Fruit fly (Drosophila melanogaster) whole organism, wandering third instar larva: Measurements from ENCODE around the gene mino.
"Not testable (repeated sequence)": the region's sequence is repeated elsewhere in the genome, so short reads cannot be mapped to it uniquely, and the experiment has no call there.

Source experiments
- CG32264 ChIP-seq: fragments of 200-800 bp; sonication (Bioruptor generic); optimal IDR thresholded peaks from 2 replicates; lab custom pipeline; 2016; ENCODE audit warnings: missing biosample characterization, missing genetic modification characterization
- CG9705 ChIP-seq: fragments of 200-800 bp; sonication (Bioruptor generic); optimal IDR thresholded peaks from 2 replicates; lab custom pipeline; 2018; ENCODE audit warnings: missing biosample characterization, mild to moderate bottlenecking, missing genetic modification characterization
- Dif ChIP-seq: fragments of 200-275, 200-300 bp; sonication (Bioruptor generic); optimal IDR thresholded peaks from 2 replicates; lab custom pipeline; 2018; ENCODE audit warnings: missing biosample characterization, missing genetic modification characterization; ENCODE audit not compliant: partially characterized antibody
- HLH106 ChIP-seq: fragments of 200-800 bp; optimal IDR thresholded peaks from 3 replicates; lab custom pipeline; 2019; ENCODE audit warnings: missing biosample characterization, mild to moderate bottlenecking, missing genetic modification characterization, moderate library complexity
- Hr83 ChIP-seq: fragments of 200-300 bp; sonication (Bioruptor generic); optimal IDR thresholded peaks from 2 replicates; lab custom pipeline; 2016; ENCODE audit warnings: missing biosample characterization, mild to moderate bottlenecking, missing genetic modification characterization, moderate library complexity; ENCODE audit not compliant: poor library complexity, severe bottlenecking
- Jra ChIP-seq: sonication (Bioruptor generic); optimal IDR thresholded peaks from 2 replicates; lab custom pipeline; 2016; ENCODE audit warnings: missing biosample characterization, missing genetic modification characterization
- Myc ChIP-seq: fragments of >200 bp; optimal IDR thresholded peaks from 2 replicates; lab custom pipeline; 2017
- Rel ChIP-seq, 2 experiments: fragments of 200-800 bp; sonication (Bioruptor generic) in 1 of 2; optimal IDR thresholded peaks; 2 replicates in 1 of 2; 3 replicates in 1 of 2; lab custom pipeline; 2016 to 2019; ENCODE audit warnings: mild to moderate bottlenecking in 2 of 2, missing biosample characterization in 2 of 2, missing genetic modification characterization in 2 of 2, moderate library complexity in 1 of 2
- Sp1 ChIP-seq: fragments of 200-800 bp; sonication (Bioruptor generic); optimal IDR thresholded peaks from 3 replicates; lab custom pipeline; 2019; ENCODE audit warnings: missing biosample characterization, mild to moderate bottlenecking, missing genetic modification characterization, moderate library complexity
- brk ChIP-seq: fragments of 200-800 bp; sonication (Bioruptor generic); optimal IDR thresholded peaks from 2 replicates; lab custom pipeline; 2016; ENCODE audit warnings: missing biosample characterization, mild to moderate bottlenecking, missing genetic modification characterization
- dl ChIP-seq, 2 experiments: fragments of 175-275, 200-275 bp in 1 of 2; fragments of 200-275 bp in 1 of 2; sonication (Bioruptor generic); optimal IDR thresholded peaks; lab custom pipeline; 2018; ENCODE audit warnings: mild to moderate bottlenecking in 2 of 2, missing biosample characterization in 2 of 2, missing genetic modification characterization in 2 of 2, moderate library complexity in 2 of 2; ENCODE audit not compliant: partially characterized antibody in 2 of 2, insufficient read depth in 1 of 2
- dsf ChIP-seq: sonication (Bioruptor generic); optimal IDR thresholded peaks from 2 replicates; lab custom pipeline; 2016; ENCODE audit warnings: missing biosample characterization, missing genetic modification characterization, borderline replicate concordance
- ey ChIP-seq: fragments of 200-800 bp; sonication (Bioruptor generic); optimal IDR thresholded peaks from 2 replicates; lab custom pipeline; 2016; ENCODE audit warnings: missing biosample characterization, missing genetic modification characterization
- foxo ChIP-seq, 2 experiments: fragments of 200-800 bp; sonication (Bioruptor generic); optimal IDR thresholded peaks; 2 replicates in 1 of 2; 3 replicates in 1 of 2; lab custom pipeline; 2016 to 2017; ENCODE audit warnings: missing biosample characterization in 2 of 2, missing genetic modification characterization in 2 of 2
- fru ChIP-seq: fragments of 200-800 bp; sonication (Bioruptor generic); optimal IDR thresholded peaks from 3 replicates; lab custom pipeline; 2016; ENCODE audit warnings: missing biosample characterization, mild to moderate bottlenecking, missing genetic modification characterization
- pan ChIP-seq: fragments of >200 bp; optimal IDR thresholded peaks from 2 replicates; lab custom pipeline; 2017
- psq ChIP-seq: fragments of 200-800 bp; sonication (Bioruptor generic); optimal IDR thresholded peaks from 3 replicates; lab custom pipeline; 2017; ENCODE audit warnings: missing biosample characterization, mild to moderate bottlenecking, missing genetic modification characterization, moderate library complexity
- rgr ChIP-seq: fragments of 200-800 bp; sonication (Bioruptor generic); optimal IDR thresholded peaks from 3 replicates; lab custom pipeline; 2016; ENCODE audit warnings: missing biosample characterization, mild to moderate bottlenecking, missing genetic modification characterization
- sv ChIP-seq: fragments of 200-800 bp; sonication (Bioruptor generic); optimal IDR thresholded peaks from 3 replicates; lab custom pipeline; 2016; ENCODE audit warnings: missing biosample characterization, missing genetic modification characterization
- tai ChIP-seq: sonication (Bioruptor generic); optimal IDR thresholded peaks from 2 replicates; lab custom pipeline; 2016; ENCODE audit warnings: missing biosample characterization, missing genetic modification characterization
- usp ChIP-seq: fragments of >200 bp; optimal IDR thresholded peaks from 2 replicates; lab custom pipeline; 2017; ENCODE audit warnings: missing biosample characterization, missing genetic modification characterization

mino gene

dm6 chr3R:27953890-27954289, 28.9 kb downstream of the mino start, which contains the start of gene CG4951:
CG4951 (minus strand) TSS chr3R:27954112.
- TF ChIP-seq fru (GFP tag; lab: Kevin White, UChicago) (no peak), brk (GFP tag; lab: Kevin White, UChicago) (no peak), dl (GFP tag; optimal IDR thresholded peaks at IDR 0.05; lab: Kevin White, UChicago; ENCODE audit: insufficient read depth in 1 of 2, partially characterized antibody in 2 of 2) (no peak), CG32264 (GFP tag; lab: Kevin White, UChicago) (no peak), Rel (GFP tag; optimal IDR thresholded peaks at IDR 0.05; lab: Kevin White, UChicago) (no peak), Rel (tag; optimal IDR thresholded peaks at IDR 0.05; lab: Kevin White, UChicago) (no peak), usp (GFP tag; lab: Kevin White, UChicago) (no peak), pan (lab: Kevin White, UChicago) (no peak), Dif (no peak), Hr83 (GFP tag; lab: Kevin White, UChicago) (no peak), sv (GFP tag; lab: Kevin White, UChicago) (no peak), Sp1 (no peak), Jra (GFP tag; lab: Kevin White, UChicago) (no peak), psq (GFP tag; lab: Kevin White, UChicago) (no peak), HLH106 (tag; lab: Kevin White, UChicago) (no peak), Myc (no peak), CG9705 (GFP tag; lab: Kevin White, UChicago) (no peak), foxo (GFP tag; optimal IDR thresholded peaks at IDR 0.05; lab: Kevin White, UChicago) (no peak)

DNA sequence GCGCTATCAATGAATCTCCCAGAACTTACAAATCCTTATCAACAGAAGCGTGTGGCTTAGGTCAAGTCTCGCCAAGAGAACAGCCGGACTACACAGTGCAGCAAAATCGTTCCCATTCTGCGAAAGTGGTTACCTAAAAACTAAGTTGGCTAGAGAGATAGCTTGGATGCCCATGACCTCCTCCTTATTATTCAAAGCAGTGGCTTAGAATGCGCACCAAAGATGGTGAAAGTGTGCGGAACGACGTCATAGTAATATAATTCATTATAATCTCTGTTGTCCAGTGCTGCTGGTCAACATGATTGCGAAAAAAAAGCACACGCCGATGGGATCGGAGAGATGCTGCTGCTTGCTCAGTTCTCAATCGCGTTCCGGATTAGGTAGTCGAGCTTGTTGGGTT, 29.5 kb downstream of the mino start, which contains the start of gene Nep7:
Gene Nep7, plus strand, starts transcription at position 385 of the 400 bp plus-strand sequence.
- TF ChIP-seq HLH106 (tag; lab: Kevin White, UChicago) (peak; percentile 10), Rel (GFP tag; optimal IDR thresholded peaks at IDR 0.05; lab: Kevin White, UChicago) (no peak), Rel (tag; optimal IDR thresholded peaks at IDR 0.05; lab: Kevin White, UChicago) (peak; percentile 82), ey (GFP tag; lab: Kevin White, UChicago) (no peak)

DNA sequence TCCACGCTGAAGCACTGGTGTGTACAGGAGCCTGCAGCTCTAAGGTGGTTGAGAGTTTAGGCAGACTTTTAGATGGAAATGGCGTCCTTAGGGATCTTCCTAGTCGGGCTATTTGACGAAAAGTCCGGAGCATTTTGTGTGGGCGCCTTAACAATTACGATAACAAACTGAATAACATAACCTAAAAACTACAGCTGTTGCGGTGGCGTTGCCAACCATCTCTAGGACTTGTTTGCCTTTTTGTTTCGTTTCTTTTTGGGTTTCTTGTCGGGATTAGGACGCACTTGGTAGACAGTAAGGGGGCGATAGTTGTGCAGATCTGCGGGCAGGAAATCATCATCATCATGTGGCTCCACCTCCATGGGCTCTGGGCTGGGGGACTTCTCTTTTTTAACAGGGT, 33.0 kb downstream of the mino start:
- TF ChIP-seq psq (GFP tag; lab: Kevin White, UChicago) (no peak), Dif (no peak)

dm6 chr3R:27959145-27959544, 34.2 kb downstream of the mino start, which contains the start of the genes CG42487 and CG4884:
CG42487 (minus strand) TSS chr3R:27959245.
CG4884 (minus strand) TSS chr3R:27959245.
- not testable (repeated sequence) for TF ChIP-seq tai; dl (GFP tag; optimal IDR thresholded peaks at IDR 0.05; lab: Kevin White, UChicago; ENCODE audit: insufficient read depth in 1 of 2, partially characterized antibody in 2 of 2); brk (GFP tag; lab: Kevin White, UChicago)

DNA sequence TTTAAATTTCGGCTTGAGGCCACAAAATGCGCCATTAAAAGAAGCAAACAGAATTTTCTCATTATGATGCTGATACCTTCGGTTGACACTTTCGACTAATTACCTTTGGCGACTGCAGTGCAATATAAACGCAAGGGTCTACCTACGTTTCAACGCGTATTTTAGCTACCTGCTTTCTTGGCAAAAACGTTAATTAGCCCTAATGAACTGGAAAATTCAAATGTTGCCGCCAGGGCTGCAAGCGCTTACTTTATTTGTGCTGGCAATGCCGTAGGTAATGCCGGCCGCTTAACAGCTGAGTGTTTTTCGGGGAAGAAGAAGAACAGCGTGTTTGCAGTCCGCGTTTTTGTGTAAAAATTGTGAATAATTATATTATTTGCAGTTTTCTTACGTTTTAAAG, 35.5 kb downstream of the mino start, which contains the start of gene CG31253:
Gene CG31253, minus strand, starts transcription at position 101 of the 400 bp plus-strand sequence.
- not testable (repeated sequence) for TF ChIP-seq HLH106 (tag; lab: Kevin White, UChicago); usp (GFP tag; lab: Kevin White, UChicago); tai

DNA sequence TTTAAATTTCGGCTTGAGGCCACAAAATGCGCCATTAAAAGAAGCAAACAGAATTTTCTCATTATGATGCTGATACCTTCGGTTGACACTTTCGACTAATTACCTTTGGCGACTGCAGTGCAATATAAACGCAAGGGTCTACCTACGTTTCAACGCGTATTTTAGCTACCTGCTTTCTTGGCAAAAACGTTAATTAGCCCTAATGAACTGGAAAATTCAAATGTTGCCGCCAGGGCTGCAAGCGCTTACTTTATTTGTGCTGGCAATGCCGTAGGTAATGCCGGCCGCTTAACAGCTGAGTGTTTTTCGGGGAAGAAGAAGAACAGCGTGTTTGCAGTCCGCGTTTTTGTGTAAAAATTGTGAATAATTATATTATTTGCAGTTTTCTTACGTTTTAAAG, 38.1 kb downstream of the mino start, which contains the start of the genes CG31131 and CG4849:
Gene CG31131, minus strand, starts transcription at position 101 of the 400 bp plus-strand sequence.
Gene CG4849, plus strand, starts transcription at position 297 of the 400 bp plus-strand sequence.
- not testable (repeated sequence) for TF ChIP-seq dsf, rgr, CG32264 (GFP tag; lab: Kevin White, UChicago)
